Worm (Caenorhabditis elegans) whole organism, L3 larva: ENCODE data around the gene bud-13.

Source experiments
- R02D3.7 ChIP-seq: fragments of 150-350 bp; optimal IDR thresholded peaks from 2 replicates; lab custom pipeline; 2014; ENCODE audit warnings: missing biosample characterization, missing genetic modification characterization
- ZK546.5 ChIP-seq: sonication (generic microtip); optimal IDR thresholded peaks from 2 replicates; lab custom pipeline; 2017; ENCODE audit warnings: missing biosample characterization, missing genetic modification characterization
- aly-2 ChIP-seq: fragments of 150-350 bp; optimal IDR thresholded peaks from 2 replicates; lab custom pipeline; 2014; ENCODE audit warnings: missing biosample characterization, missing genetic modification characterization
- ama-1 ChIP-seq: fragments of 150-350 bp; optimal IDR thresholded peaks from 2 replicates; lab custom pipeline; 2018
- ceh-16 ChIP-seq: sonication (generic microtip); optimal IDR thresholded peaks from 2 replicates; lab custom pipeline; 2017; ENCODE audit warnings: missing biosample characterization, missing genetic modification characterization
- ceh-28 ChIP-seq: fragments of 150-350 bp; optimal IDR thresholded peaks from 2 replicates; lab custom pipeline; 2014; ENCODE audit warnings: missing biosample characterization, missing genetic modification reagents, missing genetic modification characterization
- ceh-82 ChIP-seq: fragments of 150-350 bp; optimal IDR thresholded peaks from 2 replicates; lab custom pipeline; 2014; ENCODE audit warnings: missing biosample characterization, missing genetic modification characterization
- ceh-9 ChIP-seq: sonication (generic microtip); optimal IDR thresholded peaks from 2 replicates; lab custom pipeline; 2018; ENCODE audit warnings: missing biosample characterization, missing genetic modification characterization
- daf-12 ChIP-seq: fragments of 150-350 bp; optimal IDR thresholded peaks from 2 replicates; lab custom pipeline; 2014; ENCODE audit warnings: missing biosample characterization, missing genetic modification reagents, missing genetic modification characterization
- egl-27 ChIP-seq: sonication (generic microtip); optimal IDR thresholded peaks from 4 replicates; lab custom pipeline; 2017; ENCODE audit warnings: missing biosample characterization, missing genetic modification reagents, missing genetic modification characterization
- egl-5 ChIP-seq: fragments of 150-350 bp; optimal IDR thresholded peaks from 2 replicates; lab custom pipeline; 2017; ENCODE audit warnings: missing biosample characterization, missing genetic modification reagents, missing genetic modification characterization, inconsistent platforms
- elt-1 ChIP-seq: fragments of 150-350 bp; optimal IDR thresholded peaks from 2 replicates; lab custom pipeline; 2014; ENCODE audit warnings: missing biosample characterization, missing genetic modification characterization
- elt-2 ChIP-seq: sonication (generic microtip); optimal IDR thresholded peaks from 2 replicates; lab custom pipeline; 2016; ENCODE audit warnings: missing genetic modification reagents, mild to moderate bottlenecking, missing genetic modification characterization, missing compliant biosample characterization
- elt-3 ChIP-seq, 3 experiments: fragments of 150-350 bp in 1 of 3; sonication (generic microtip) in 2 of 3; optimal IDR thresholded peaks; 2 replicates in 2 of 3; 4 replicates in 1 of 3; lab custom pipeline; 2014 to 2017; ENCODE audit warnings: missing biosample characterization in 3 of 3, missing genetic modification characterization in 3 of 3
- eor-1 ChIP-seq, 2 experiments: fragments of 150-350 bp; optimal IDR thresholded peaks; 2 replicates each; lab custom pipeline; 2014 to 2018; ENCODE audit warnings: missing biosample characterization in 2 of 2, missing genetic modification characterization in 2 of 2
- fkh-10 ChIP-seq: sonication (generic microtip); optimal IDR thresholded peaks from 2 replicates; lab custom pipeline; 2017; ENCODE audit warnings: missing biosample characterization, missing genetic modification reagents, missing genetic modification characterization
- fkh-2 ChIP-seq: fragments of 150-350 bp; optimal IDR thresholded peaks from 2 replicates; lab custom pipeline; 2014; ENCODE audit warnings: missing biosample characterization, missing genetic modification reagents, missing genetic modification characterization
- fos-1 ChIP-seq: fragments of 150-350 bp; optimal IDR thresholded peaks from 2 replicates; lab custom pipeline; 2014; ENCODE audit warnings: missing biosample characterization, missing genetic modification characterization
- hmg-11 ChIP-seq: sonication (generic microtip); optimal IDR thresholded peaks from 2 replicates; lab custom pipeline; 2016; ENCODE audit warnings: missing genetic modification characterization, missing compliant biosample characterization
- jun-1 ChIP-seq: fragments of 150-350 bp; optimal IDR thresholded peaks from 2 replicates; lab custom pipeline; 2014; ENCODE audit warnings: missing biosample characterization, missing genetic modification reagents, missing genetic modification characterization
- lin-15B ChIP-seq: fragments of 150-350 bp; optimal IDR thresholded peaks from 2 replicates; lab custom pipeline; 2014; ENCODE audit warnings: missing biosample characterization, missing genetic modification characterization
- lin-39 ChIP-seq: fragments of 150-350 bp; optimal IDR thresholded peaks from 2 replicates; lab custom pipeline; 2018; ENCODE audit warnings: missing biosample characterization, missing genetic modification reagents, missing genetic modification characterization
- lsy-12 ChIP-seq: sonication (generic microtip); optimal IDR thresholded peaks from 2 replicates; lab custom pipeline; 2016; ENCODE audit warnings: mild to moderate bottlenecking, missing genetic modification characterization, missing compliant biosample characterization
- mdl-1 ChIP-seq: fragments of 150-350 bp; optimal IDR thresholded peaks from 2 replicates; lab custom pipeline; 2014; ENCODE audit warnings: missing biosample characterization, missing genetic modification characterization
- mml-1 ChIP-seq: fragments of 150-350 bp; sonication (generic microtip); optimal IDR thresholded peaks from 3 replicates; lab custom pipeline; 2014; ENCODE audit warnings: missing biosample characterization, missing genetic modification characterization
- nfya-1 ChIP-seq: sonication (generic microtip); optimal IDR thresholded peaks from 2 replicates; lab custom pipeline; 2017; ENCODE audit warnings: missing genetic modification characterization, mild to moderate bottlenecking, missing compliant biosample characterization, antibody characterized with exemption, moderate library complexity; ENCODE audit not compliant: insufficient read depth
- nhr-11 ChIP-seq: fragments of 150-350 bp; optimal IDR thresholded peaks from 2 replicates; lab custom pipeline; 2014; ENCODE audit warnings: missing biosample characterization, missing genetic modification characterization
- nhr-12 ChIP-seq: fragments of 150-350 bp; optimal IDR thresholded peaks from 2 replicates; lab custom pipeline; 2014; ENCODE audit warnings: missing biosample characterization, missing genetic modification characterization
- nhr-23 ChIP-seq: fragments of 150-350 bp; optimal IDR thresholded peaks from 2 replicates; lab custom pipeline; 2014; ENCODE audit warnings: missing biosample characterization, missing genetic modification reagents, missing genetic modification characterization
- nhr-237 ChIP-seq: fragments of 150-350 bp; optimal IDR thresholded peaks from 2 replicates; lab custom pipeline; 2014; ENCODE audit warnings: missing biosample characterization, missing genetic modification characterization
- nhr-25 ChIP-seq: sonication (generic microtip); optimal IDR thresholded peaks from 2 replicates; lab custom pipeline; 2017; ENCODE audit warnings: missing biosample characterization, missing genetic modification characterization
- nhr-28 ChIP-seq: fragments of 150-350 bp; optimal IDR thresholded peaks from 2 replicates; lab custom pipeline; 2014; ENCODE audit warnings: missing biosample characterization, missing genetic modification characterization
- nhr-43 ChIP-seq: sonication (generic microtip); optimal IDR thresholded peaks from 2 replicates; lab custom pipeline; 2016; ENCODE audit warnings: mild to moderate bottlenecking, missing genetic modification characterization, missing compliant biosample characterization; ENCODE audit not compliant: poor library complexity, severe bottlenecking
- nhr-67 ChIP-seq: fragments of 150-350 bp; optimal IDR thresholded peaks from 2 replicates; lab custom pipeline; 2014; ENCODE audit warnings: missing biosample characterization, missing genetic modification characterization
- nhr-76 ChIP-seq: fragments of 150-350 bp; sonication (generic microtip); optimal IDR thresholded peaks from 5 replicates; lab custom pipeline; 2014; ENCODE audit warnings: missing biosample characterization, missing genetic modification characterization
- nhr-77 ChIP-seq: fragments of 150-350 bp; optimal IDR thresholded peaks from 2 replicates; lab custom pipeline; 2014; ENCODE audit warnings: missing biosample characterization, missing genetic modification characterization
- pha-4 ChIP-seq: fragments of 150-350 bp; optimal IDR thresholded peaks from 2 replicates; lab custom pipeline; 2014; ENCODE audit warnings: missing biosample characterization, missing genetic modification reagents, missing genetic modification characterization
- pqm-1 ChIP-seq: fragments of 150-350 bp; optimal IDR thresholded peaks from 2 replicates; lab custom pipeline; 2017; ENCODE audit warnings: missing biosample characterization, missing genetic modification characterization, inconsistent platforms
- sea-2 ChIP-seq: fragments of 150-350 bp; sonication (generic microtip); optimal IDR thresholded peaks from 4 replicates; lab custom pipeline; 2014; ENCODE audit warnings: missing biosample characterization, missing genetic modification reagents, missing genetic modification characterization
- skn-1 ChIP-seq: fragments of 150-350 bp; optimal IDR thresholded peaks from 2 replicates; lab custom pipeline; 2014; ENCODE audit warnings: missing biosample characterization, missing genetic modification characterization
- snpc-4 ChIP-seq: fragments of 150-350 bp; optimal IDR thresholded peaks from 2 replicates; lab custom pipeline; 2014; ENCODE audit warnings: missing biosample characterization, missing genetic modification characterization
- tbx-2 ChIP-seq: sonication (generic microtip); optimal IDR thresholded peaks from 2 replicates; lab custom pipeline; 2016; ENCODE audit warnings: mild to moderate bottlenecking, missing genetic modification characterization, missing compliant biosample characterization
- unc-39 ChIP-seq: sonication (generic microtip); optimal IDR thresholded peaks from 4 replicates; lab custom pipeline; 2017; ENCODE audit warnings: missing biosample characterization, missing genetic modification characterization
- unc-62 ChIP-seq: fragments of 150-350 bp; sonication (generic microtip); optimal IDR thresholded peaks from 4 replicates; lab custom pipeline; 2014; ENCODE audit warnings: missing biosample characterization, missing genetic modification reagents, missing genetic modification characterization
- zag-1 ChIP-seq: fragments of 150-350 bp; optimal IDR thresholded peaks from 2 replicates; lab custom pipeline; 2014; ENCODE audit warnings: missing biosample characterization, missing genetic modification characterization
- ztf-11 ChIP-seq: fragments of 150-350 bp; optimal IDR thresholded peaks from 2 replicates; lab custom pipeline; 2014; ENCODE audit warnings: missing biosample characterization, missing genetic modification characterization
- ztf-4 ChIP-seq: fragments of 150-350 bp; optimal IDR thresholded peaks from 2 replicates; lab custom pipeline; 2014; ENCODE audit warnings: missing biosample characterization, missing genetic modification characterization

Gene bud-13

ce11 chrIII:8944357-8944756, 23.2 kb downstream of the bud-13 start, which contains the start of gene dhrr-1:
Gene dhrr-1, plus strand, starts transcription at chrIII:8944657.
- TF ChIP-seq egl-27 (tag; lab: Kevin White, UChicago): no peak
- TF ChIP-seq nhr-43 (tag; lab: Kevin White, UChicago): no peak
- TF ChIP-seq daf-12 (tag; lab: Kevin White, UChicago): no peak
- no peak for TF ChIP-seq mdl-1 (tag; lab: Kevin White, UChicago)
- no peak for TF ChIP-seq lsy-12 (tag; lab: Kevin White, UChicago)
- no peak for TF ChIP-seq fos-1 (tag; lab: Kevin White, UChicago)
- no peak for TF ChIP-seq nhr-67 (tag; lab: Kevin White, UChicago)
- no peak for TF ChIP-seq mml-1 (tag; lab: Kevin White, UChicago)
- TF ChIP-seq unc-62 (GFP tag; lab: Kevin White, UChicago): no peak
- no peak for TF ChIP-seq aly-2 (tag; lab: Kevin White, UChicago)
- no peak for TF ChIP-seq nhr-23 (tag; lab: Kevin White, UChicago)
- TF ChIP-seq fkh-10 (GFP tag; lab: Kevin White, UChicago): no peak
- TF ChIP-seq ztf-11 (tag; lab: Kevin White, UChicago): no peak
- TF ChIP-seq sea-2 (GFP tag; lab: Kevin White, UChicago): no peak
- no peak for TF ChIP-seq nhr-11 (tag; lab: Kevin White, UChicago)
- TF ChIP-seq pha-4 (tag; lab: Kevin White, UChicago): no peak
- TF ChIP-seq skn-1 (tag; lab: Kevin White, UChicago): no peak
- TF ChIP-seq pqm-1: no peak
- no peak for TF ChIP-seq ceh-28 (tag; lab: Kevin White, UChicago)

ce11 chrIII:8937571-8937970, 30.0 kb downstream of the bud-13 start:
- TF ChIP-seq nhr-43 (tag; lab: Kevin White, UChicago) (peak; percentile 72), elt-3 (tag; optimal IDR thresholded peaks at IDR 0.05; lab: Kevin White, UChicago) (no peak), fos-1 (tag; lab: Kevin White, UChicago) (no peak), egl-5 (peak; percentile 57), ceh-82 (tag; lab: Kevin White, UChicago) (peak; percentile 9), ama-1 (lab: Kevin White, UChicago) (no peak), mdl-1 (tag; lab: Kevin White, UChicago) (no peak), nhr-23 (tag; lab: Kevin White, UChicago) (no peak), elt-1 (no peak), ceh-28 (tag; lab: Kevin White, UChicago) (no peak), hmg-11 (tag; lab: Kevin White, UChicago) (peak; percentile 90), daf-12 (tag; lab: Kevin White, UChicago) (no peak), skn-1 (tag; lab: Kevin White, UChicago) (peak; percentile 78), nhr-25 (tag; lab: Kevin White, UChicago) (peak; percentile 26), aly-2 (tag; lab: Kevin White, UChicago) (no peak), ztf-4 (tag; lab: Kevin White, UChicago) (no peak), ztf-11 (tag; lab: Kevin White, UChicago) (no peak), elt-2 (tag; lab: Kevin White, UChicago) (peak; percentile 62), lsy-12 (tag; lab: Kevin White, UChicago) (peak; percentile 65), ZK546.5 (tag; lab: Kevin White, UChicago) (no peak), mml-1 (tag; lab: Kevin White, UChicago) (no peak), unc-39 (no peak), nfya-1 (tag; lab: Kevin White, UChicago) (peak; percentile 71), snpc-4 (tag; lab: Kevin White, UChicago) (peak; percentile 41), nhr-67 (tag; lab: Kevin White, UChicago) (no peak), ceh-16 (tag; lab: Kevin White, UChicago) (no peak), pqm-1 (no peak), fkh-10 (GFP tag; lab: Kevin White, UChicago) (no peak), lin-15B (peak; percentile 39), nhr-237 (no peak), R02D3.7 (no peak), jun-1 (tag; lab: Kevin White, UChicago) (no peak), egl-27 (tag; lab: Kevin White, UChicago) (peak; percentile 20), unc-62 (GFP tag; lab: Kevin White, UChicago) (no peak), zag-1 (tag; lab: Kevin White, UChicago) (no peak), pha-4 (tag; lab: Kevin White, UChicago) (no peak), nhr-76 (tag; lab: Kevin White, UChicago) (no peak), ceh-9 (tag; lab: Kevin White, UChicago) (no peak), eor-1 (tag; optimal IDR thresholded peaks at IDR 0.05; lab: Kevin White, UChicago) (no peak), nhr-77 (tag; lab: Kevin White, UChicago) (no peak), nhr-11 (tag; lab: Kevin White, UChicago) (no peak), sea-2 (GFP tag; lab: Kevin White, UChicago) (no peak), tbx-2 (tag; lab: Kevin White, UChicago) (peak; percentile 67), nhr-12 (tag; lab: Kevin White, UChicago) (no peak), lin-39 (tag; lab: Kevin White, UChicago) (peak; percentile 82), nhr-28 (no peak), fkh-2 (tag; lab: Kevin White, UChicago) (no peak)
- TF ChIP-seq, all 47 proteins: peak for 14
